Fruit fly (Drosophila melanogaster) whole organism, embryonic: ENCODE measurements around the gene Ror.

ENCODE experiments used
- Atf-2 ChIP-seq: fragments of 200-800 bp; sonication (Bioruptor generic); optimal IDR thresholded peaks from 2 replicates; lab custom pipeline; 2016; ENCODE audit warnings: missing biosample characterization, missing genetic modification characterization
- B-H2 ChIP-seq: fragments of 200-800 bp; sonication (Bioruptor generic); optimal IDR thresholded peaks from 2 replicates; lab custom pipeline; 2018; ENCODE audit warnings: missing biosample characterization, mild to moderate bottlenecking, missing genetic modification characterization
- Bdp1 ChIP-seq: fragments of 200-800 bp; sonication (Bioruptor generic); optimal IDR thresholded peaks from 3 replicates; lab custom pipeline; 2016; ENCODE audit warnings: missing biosample characterization, missing genetic modification characterization
- Blimp-1 ChIP-seq: fragments of 200-800 bp; sonication (Bioruptor generic); optimal IDR thresholded peaks from 3 replicates; lab custom pipeline; 2018; ENCODE audit warnings: missing biosample characterization, missing genetic modification characterization, mild to moderate bottlenecking, moderate library complexity, missing genetic modification reagents
- CG10462 ChIP-seq: fragments of 200-800 bp; sonication (Bioruptor generic); optimal IDR thresholded peaks from 2 replicates; lab custom pipeline; 2016; ENCODE audit warnings: missing biosample characterization, missing genetic modification characterization
- CG11093 ChIP-seq: fragments of 200-800 bp; sonication (Bioruptor generic); IDR thresholded peaks from 3 replicates; pipeline ENCODE4 v1.3.6; 2022; ENCODE audit warnings: missing biosample characterization, missing genetic modification characterization
- CG12104 ChIP-seq: fragments of 200-800 bp; sonication (Bioruptor generic); optimal IDR thresholded peaks from 3 replicates; lab custom pipeline; 2016; ENCODE audit warnings: missing biosample characterization, missing genetic modification characterization
- CG12769 ChIP-seq: fragments of 200-800 bp; sonication (Bioruptor generic); optimal IDR thresholded peaks from 2 replicates; lab custom pipeline; 2019; ENCODE audit warnings: missing biosample characterization, mild to moderate bottlenecking, missing genetic modification characterization, moderate library complexity
- CG17359 ChIP-seq: fragments of 200-800 bp; sonication (Bioruptor generic); optimal IDR thresholded peaks from 3 replicates; lab custom pipeline; 2018; ENCODE audit warnings: missing biosample characterization, mild to moderate bottlenecking, missing genetic modification characterization, moderate library complexity
- CG18262 ChIP-seq: fragments of 200-800 bp; optimal IDR thresholded peaks from 3 replicates; lab custom pipeline; 2019; ENCODE audit warnings: missing biosample characterization, mild to moderate bottlenecking, missing genetic modification characterization, moderate library complexity
- CG2875 ChIP-seq: fragments of 200-800 bp; sonication (Bioruptor generic); optimal IDR thresholded peaks from 2 replicates; lab custom pipeline; 2017; ENCODE audit warnings: missing biosample characterization, mild to moderate bottlenecking, missing genetic modification characterization, missing genetic modification reagents
- CG2889 ChIP-seq: fragments of 200-800 bp; sonication (Bioruptor generic); IDR thresholded peaks from 3 replicates; pipeline ENCODE4 v1.3.6; 2022; ENCODE audit warnings: missing biosample characterization, missing genetic modification characterization
- CG30403 ChIP-seq: fragments of 200-800 bp; sonication (Bioruptor generic); optimal IDR thresholded peaks from 3 replicates; lab custom pipeline; 2016; ENCODE audit warnings: missing biosample characterization, missing genetic modification characterization
- CG30431 ChIP-seq: fragments of 200-800 bp; sonication (Bioruptor generic); optimal IDR thresholded peaks from 2 replicates; lab custom pipeline; 2017; ENCODE audit warnings: missing biosample characterization, missing genetic modification characterization
- CG31365 ChIP-seq: fragments of 200-800 bp; sonication (Bioruptor generic); optimal IDR thresholded peaks from 2 replicates; lab custom pipeline; 2018; ENCODE audit warnings: missing biosample characterization, mild to moderate bottlenecking, missing genetic modification characterization
- CG33557 ChIP-seq: fragments of 200-800 bp; sonication (Bioruptor generic); optimal IDR thresholded peaks from 2 replicates; lab custom pipeline; 2019; ENCODE audit warnings: missing biosample characterization, mild to moderate bottlenecking, missing genetic modification characterization, moderate library complexity
- CG4820 ChIP-seq: fragments of 200-800 bp; sonication (Bioruptor generic); optimal IDR thresholded peaks from 3 replicates; lab custom pipeline; 2016; ENCODE audit warnings: missing biosample characterization, missing genetic modification characterization
- CG5180 ChIP-seq: fragments of 200-800 bp; sonication (Bioruptor generic); optimal IDR thresholded peaks from 3 replicates; lab custom pipeline; 2017; ENCODE audit warnings: missing biosample characterization, missing genetic modification characterization, mild to moderate bottlenecking, moderate library complexity, missing genetic modification reagents
- CG7372 ChIP-seq: fragments of 200-800 bp; sonication (Bioruptor generic); IDR thresholded peaks from 2 replicates; pipeline ENCODE4 v1.3.6; 2022; ENCODE audit warnings: missing biosample characterization, missing genetic modification characterization
- CG7928 ChIP-seq: fragments of 200-800 bp; sonication (Bioruptor generic); optimal IDR thresholded peaks from 2 replicates; lab custom pipeline; 2017; ENCODE audit warnings: missing biosample characterization, mild to moderate bottlenecking, missing genetic modification characterization
- CG7987 ChIP-seq: fragments of 200-800 bp; sonication (Bioruptor generic); optimal IDR thresholded peaks from 2 replicates; lab custom pipeline; 2018; ENCODE audit warnings: missing biosample characterization, mild to moderate bottlenecking, missing genetic modification characterization, moderate library complexity
- CG8388 ChIP-seq: fragments of 200-800 bp; sonication (Bioruptor generic); optimal IDR thresholded peaks from 2 replicates; lab custom pipeline; 2019; ENCODE audit warnings: missing biosample characterization, mild to moderate bottlenecking, missing genetic modification characterization, moderate library complexity
- CG9727 ChIP-seq: fragments of 200-800 bp; sonication (Bioruptor generic); optimal IDR thresholded peaks from 3 replicates; lab custom pipeline; 2017; ENCODE audit warnings: missing biosample characterization, mild to moderate bottlenecking, missing genetic modification characterization
- CG9876 ChIP-seq: fragments of 200-800 bp; sonication (Bioruptor generic); optimal IDR thresholded peaks from 2 replicates; lab custom pipeline; 2016; ENCODE audit warnings: missing biosample characterization, missing genetic modification characterization
- Chrac-16 ChIP-seq: fragments of 200-800 bp; sonication (Bioruptor generic); optimal IDR thresholded peaks from 3 replicates; lab custom pipeline; 2016; ENCODE audit warnings: missing biosample characterization, missing genetic modification characterization
- D19B ChIP-seq: fragments of 200-800 bp; sonication (Bioruptor generic); optimal IDR thresholded peaks from 2 replicates; lab custom pipeline; 2017; ENCODE audit warnings: missing biosample characterization, mild to moderate bottlenecking, missing genetic modification characterization
- Dek ChIP-seq: fragments of 200-800 bp; sonication (Bioruptor generic); optimal IDR thresholded peaks from 3 replicates; lab custom pipeline; 2019; ENCODE audit warnings: missing biosample characterization, mild to moderate bottlenecking, missing genetic modification characterization, moderate library complexity
- H15 ChIP-seq: fragments of 200-800 bp; sonication (Bioruptor generic); IDR thresholded peaks from 3 replicates; pipeline ENCODE4 v1.3.6; 2022; ENCODE audit warnings: missing biosample characterization, missing genetic modification characterization
- H2.0 ChIP-seq: fragments of 200-800 bp; sonication (Bioruptor generic); IDR thresholded peaks from 2 replicates; pipeline ENCODE4 v1.3.6; 2022; ENCODE audit warnings: missing biosample characterization, missing genetic modification characterization
- HLH3B ChIP-seq: fragments of 200-800 bp; sonication (Bioruptor generic); IDR thresholded peaks from 2 replicates; pipeline ENCODE4 v1.3.6; 2022; ENCODE audit warnings: missing biosample characterization, missing genetic modification characterization
- MBD-R2 ChIP-seq: fragments of 200-800 bp; sonication (Bioruptor generic); IDR thresholded peaks from 2 replicates; pipeline ENCODE4 v1.3.6; 2022; ENCODE audit warnings: missing biosample characterization, missing genetic modification characterization
- Mrtf ChIP-seq: fragments of 200-800 bp; sonication (Bioruptor generic); IDR thresholded peaks from 3 replicates; pipeline ENCODE4 v1.3.6; 2022; ENCODE audit warnings: missing biosample characterization, missing genetic modification characterization
- Myb ChIP-seq: fragments of 200-800 bp; sonication (Bioruptor generic); optimal IDR thresholded peaks from 2 replicates; lab custom pipeline; 2016; ENCODE audit warnings: missing biosample characterization, missing genetic modification characterization
- NK7.1 ChIP-seq: fragments of 200-800 bp; sonication (Bioruptor generic); optimal IDR thresholded peaks from 3 replicates; lab custom pipeline; 2016; ENCODE audit warnings: missing biosample characterization, missing genetic modification characterization
- Ptx1 ChIP-seq: fragments of 200-800 bp; sonication (Bioruptor generic); IDR thresholded peaks from 2 replicates; pipeline ENCODE4 v1.3.6; 2022; ENCODE audit warnings: missing biosample characterization, missing genetic modification characterization
- Side ChIP-seq: fragments of 200-800 bp; sonication (Bioruptor generic); optimal IDR thresholded peaks from 2 replicates; lab custom pipeline; 2016; ENCODE audit warnings: missing biosample characterization, missing genetic modification characterization
- Six4 ChIP-seq: fragments of 200-800 bp; sonication (Bioruptor generic); optimal IDR thresholded peaks from 2 replicates; lab custom pipeline; 2016; ENCODE audit warnings: missing biosample characterization, missing genetic modification characterization
- ab ChIP-seq: fragments of 200-800 bp; sonication (Bioruptor generic); optimal IDR thresholded peaks from 2 replicates; lab custom pipeline; 2016; ENCODE audit warnings: missing biosample characterization, missing genetic modification characterization
- crp ChIP-seq, 2 experiments: fragments of 200-800 bp; sonication (Bioruptor generic); optimal IDR thresholded peaks; 2 replicates in 1 of 2; 3 replicates in 1 of 2; lab custom pipeline; 2017; ENCODE audit warnings: missing biosample characterization in 2 of 2, missing genetic modification characterization in 2 of 2, mild to moderate bottlenecking in 1 of 2, moderate library complexity in 1 of 2
- dpn ChIP-seq, 2 experiments: fragments of 200-800 bp; sonication (Bioruptor generic); optimal IDR thresholded peaks; 3 replicates each; lab custom pipeline; 2016; ENCODE audit warnings: missing biosample characterization in 2 of 2, missing genetic modification characterization in 2 of 2
- ewg ChIP-seq: fragments of 200-800 bp; sonication (Bioruptor generic); optimal IDR thresholded peaks from 3 replicates; lab custom pipeline; 2017; ENCODE audit warnings: mild to moderate bottlenecking, missing biosample characterization, missing genetic modification reagents, missing genetic modification characterization
- fd96Cb ChIP-seq: fragments of 200-800 bp; sonication (Bioruptor generic); optimal IDR thresholded peaks from 2 replicates; lab custom pipeline; 2018; ENCODE audit warnings: missing biosample characterization, mild to moderate bottlenecking, missing genetic modification characterization, moderate library complexity
- fru ChIP-seq: fragments of >200 bp; optimal IDR thresholded peaks from 2 replicates; lab custom pipeline; 2017
- gsb ChIP-seq: fragments of 200-800 bp; sonication (Bioruptor generic); IDR thresholded peaks from 2 replicates; pipeline ENCODE4 v1.3.6; 2022; ENCODE audit warnings: missing biosample characterization, missing genetic modification characterization
- gt ChIP-seq: fragments of 200-800 bp; sonication (Bioruptor generic); IDR thresholded peaks from 2 replicates; pipeline ENCODE4 v1.3.6; 2022; ENCODE audit warnings: missing biosample characterization, missing genetic modification characterization
- kah ChIP-seq: fragments of 200-800 bp; sonication (Bioruptor generic); optimal IDR thresholded peaks from 2 replicates; lab custom pipeline; 2018; ENCODE audit warnings: missing biosample characterization, mild to moderate bottlenecking, missing genetic modification characterization
- oc ChIP-seq: fragments of 200-800 bp; sonication (Bioruptor generic); optimal IDR thresholded peaks from 2 replicates; lab custom pipeline; 2018; ENCODE audit warnings: missing biosample characterization, mild to moderate bottlenecking, missing genetic modification characterization, moderate library complexity
- onecut ChIP-seq: fragments of 200-800 bp; sonication (Bioruptor generic); IDR thresholded peaks from 2 replicates; pipeline ENCODE4 v1.3.6; 2022; ENCODE audit warnings: missing biosample characterization, missing genetic modification characterization
- otp ChIP-seq: fragments of 200-800 bp; sonication (Bioruptor generic); IDR thresholded peaks from 3 replicates; pipeline ENCODE4, ENCODE4 v1.3.6; 2022; ENCODE audit warnings: missing biosample characterization, missing genetic modification characterization
- slbo ChIP-seq: fragments of 200-800 bp; sonication (Bioruptor generic); IDR thresholded peaks from 2 replicates; pipeline ENCODE4 v1.3.6; 2022; ENCODE audit warnings: missing biosample characterization, missing genetic modification characterization
- tgo ChIP-seq: fragments of 200-800 bp; sonication (Bioruptor generic); IDR thresholded peaks from 3 replicates; pipeline ENCODE4 v1.3.6; 2022; ENCODE audit warnings: missing biosample characterization, missing genetic modification characterization
- unpg ChIP-seq: fragments of 200-800 bp; sonication (Bioruptor generic); optimal IDR thresholded peaks from 3 replicates; lab custom pipeline; 2018; ENCODE audit warnings: missing biosample characterization, mild to moderate bottlenecking, missing genetic modification characterization, moderate library complexity

Gene Ror

DNA sequence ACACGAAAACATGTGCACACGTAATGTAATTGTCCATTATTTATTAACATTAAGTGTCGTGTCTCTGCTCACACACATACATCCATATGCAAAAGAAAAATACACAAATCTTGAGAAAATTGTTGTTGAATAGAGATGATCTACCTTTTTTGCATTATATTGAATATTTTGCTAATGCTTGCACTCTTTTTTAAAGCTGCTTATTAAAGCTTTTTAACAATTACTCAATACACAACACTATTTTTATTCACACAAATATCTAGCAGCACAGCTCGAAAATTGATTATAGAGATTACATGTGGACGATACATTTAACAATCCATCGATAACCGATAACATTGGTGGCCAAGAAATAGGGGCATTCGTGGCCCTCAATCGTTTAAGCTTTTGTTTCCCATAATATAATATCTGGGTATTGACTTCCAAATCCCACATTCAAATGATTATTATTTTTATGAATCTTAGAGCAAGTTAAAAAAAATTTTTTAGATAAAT lies 40.5 kb downstream of the Ror start, which contains the start of gene Ufd4 (continued):
- peak; percentile 16 for TF ChIP-seq NK7.1 (GFP tag; lab: Kevin White, UChicago)
- no peak for TF ChIP-seq CG5180 (GFP tag; lab: Kevin White, UChicago)
- no peak for TF ChIP-seq CG10462 (GFP tag; lab: Kevin White, UChicago)
- TF ChIP-seq HLH3B (GFP tag; lab: Robert Waterston, UW): peak; percentile 74; the same call in 1 of the 2 replicates
- peak; percentile 29 for TF ChIP-seq Six4 (GFP tag; lab: Kevin White, UChicago)
- peak; percentile 61 for TF ChIP-seq CG12104 (GFP tag; lab: Kevin White, UChicago)
- no peak for TF ChIP-seq CG7372
- no peak for TF ChIP-seq CG30431
- TF ChIP-seq kah (GFP tag; lab: Kevin White, UChicago): peak; percentile 43
- no peak for TF ChIP-seq ab (GFP tag; lab: Kevin White, UChicago)
- no peak for TF ChIP-seq CG9727 (GFP tag; lab: Kevin White, UChicago)
- no peak for TF ChIP-seq CG31365
- TF ChIP-seq CG11093 (GFP tag; lab: Robert Waterston, UW): no peak
- TF ChIP-seq CG7928 (GFP tag; lab: Kevin White, UChicago): no peak
- peak; percentile 55 for TF ChIP-seq Chrac-16
- TF ChIP-seq Blimp-1 (GFP tag; lab: Kevin White, UChicago): no peak
- TF ChIP-seq B-H2: peak; percentile 48
- no peak for TF ChIP-seq oc
- no peak for TF ChIP-seq otp (GFP tag; lab: Robert Waterston, UW)
- no peak for TF ChIP-seq Bdp1 (GFP tag; lab: Kevin White, UChicago)
- peak; percentile 59 for TF ChIP-seq CG4820 (GFP tag; lab: Kevin White, UChicago)
- TF ChIP-seq gt (GFP tag; lab: Robert Waterston, UW): no peak
- TF ChIP-seq CG33557 (GFP tag; lab: Kevin White, UChicago): no peak
- TF ChIP-seq CG9876 (GFP tag; lab: Kevin White, UChicago): no peak
- no peak for TF ChIP-seq fru (lab: Kevin White, UChicago)
- no peak for TF ChIP-seq CG18262 (tag; lab: Kevin White, UChicago)
- TF ChIP-seq Side (GFP tag; lab: Kevin White, UChicago): peak; percentile 59
- no peak for TF ChIP-seq CG12769 (tag; lab: Kevin White, UChicago)
- peak; percentile 43 for TF ChIP-seq CG7987 (GFP tag; lab: Kevin White, UChicago)
- no peak; the same call in 1 of the 2 replicates for TF ChIP-seq slbo
- no peak for TF ChIP-seq crp (GFP tag; optimal IDR thresholded peaks at IDR 0.05; lab: Kevin White, UChicago)
- TF ChIP-seq CG30403 (GFP tag; lab: Kevin White, UChicago): peak; percentile 67
- TF ChIP-seq H2.0 (GFP tag; lab: Robert Waterston, UW): peak; percentile 32; the same call in 1 of the 2 replicates
- peak; percentile 21 for TF ChIP-seq Myb (GFP tag; lab: Kevin White, UChicago)
- no peak for TF ChIP-seq CG2875 (GFP tag; lab: Kevin White, UChicago)
- peak; percentile 93 for TF ChIP-seq onecut
- TF ChIP-seq MBD-R2 (GFP tag; lab: Robert Waterston, UW): peak; percentile 45; the same call in 1 of the 2 replicates
- TF ChIP-seq ewg: no peak
- no peak for TF ChIP-seq Ptx1 (GFP tag; lab: Robert Waterston, UW)
- TF ChIP-seq H15: no peak
- TF ChIP-seq dpn (GFP tag; optimal IDR thresholded peaks at IDR 0.05; lab: Kevin White, UChicago): peak; percentile 66 to 76
- no peak; the same call in 2 of the 3 replicates for TF ChIP-seq Mrtf
- no peak for TF ChIP-seq Dek
- TF ChIP-seq D19B (GFP tag; lab: Kevin White, UChicago): no peak
- peak; percentile 49 for TF ChIP-seq CG8388 (GFP tag; lab: Kevin White, UChicago)
- TF ChIP-seq CG17359: peak; percentile 73
- TF ChIP-seq tgo: no peak
- no peak for TF ChIP-seq CG2889 (GFP tag; lab: Robert Waterston, UW)
- no peak for TF ChIP-seq gsb (GFP tag; lab: Robert Waterston, UW)
- TF ChIP-seq fd96Cb (tag; lab: Kevin White, UChicago): peak; percentile 56
- peak; percentile 27 for TF ChIP-seq Atf-2
- no peak for TF ChIP-seq unpg
